Worm (Caenorhabditis elegans) whole organism, L3 larva: Measurements from ENCODE around the gene nhr-269.

Experiments used
- R02D3.7 ChIP-seq: fragments of 150-350 bp; optimal IDR thresholded peaks from 2 replicates; lab custom pipeline; 2014; ENCODE audit warnings: missing biosample characterization, missing genetic modification characterization
- ZK546.5 ChIP-seq: sonication (generic microtip); optimal IDR thresholded peaks from 2 replicates; lab custom pipeline; 2017; ENCODE audit warnings: missing biosample characterization, missing genetic modification characterization
- ama-1 ChIP-seq: fragments of 150-350 bp; optimal IDR thresholded peaks from 2 replicates; lab custom pipeline; 2018
- ceh-16 ChIP-seq: sonication (generic microtip); optimal IDR thresholded peaks from 2 replicates; lab custom pipeline; 2017; ENCODE audit warnings: missing biosample characterization, missing genetic modification characterization
- ceh-28 ChIP-seq: fragments of 150-350 bp; optimal IDR thresholded peaks from 2 replicates; lab custom pipeline; 2014; ENCODE audit warnings: missing biosample characterization, missing genetic modification reagents, missing genetic modification characterization
- ceh-9 ChIP-seq: sonication (generic microtip); optimal IDR thresholded peaks from 2 replicates; lab custom pipeline; 2018; ENCODE audit warnings: missing biosample characterization, missing genetic modification characterization
- egl-27 ChIP-seq: sonication (generic microtip); optimal IDR thresholded peaks from 4 replicates; lab custom pipeline; 2017; ENCODE audit warnings: missing biosample characterization, missing genetic modification reagents, missing genetic modification characterization
- egl-5 ChIP-seq: fragments of 150-350 bp; optimal IDR thresholded peaks from 2 replicates; lab custom pipeline; 2017; ENCODE audit warnings: missing biosample characterization, missing genetic modification reagents, missing genetic modification characterization, inconsistent platforms
- elt-1 ChIP-seq: fragments of 150-350 bp; optimal IDR thresholded peaks from 2 replicates; lab custom pipeline; 2014; ENCODE audit warnings: missing biosample characterization, missing genetic modification characterization
- elt-3 ChIP-seq, 3 experiments: fragments of 150-350 bp in 1 of 3; sonication (generic microtip) in 2 of 3; optimal IDR thresholded peaks; 2 replicates in 2 of 3; 4 replicates in 1 of 3; lab custom pipeline; 2014 to 2017; ENCODE audit warnings: missing biosample characterization in 3 of 3, missing genetic modification characterization in 3 of 3
- fkh-10 ChIP-seq: sonication (generic microtip); optimal IDR thresholded peaks from 2 replicates; lab custom pipeline; 2017; ENCODE audit warnings: missing biosample characterization, missing genetic modification reagents, missing genetic modification characterization
- fkh-2 ChIP-seq: fragments of 150-350 bp; optimal IDR thresholded peaks from 2 replicates; lab custom pipeline; 2014; ENCODE audit warnings: missing biosample characterization, missing genetic modification reagents, missing genetic modification characterization
- lin-15B ChIP-seq: fragments of 150-350 bp; optimal IDR thresholded peaks from 2 replicates; lab custom pipeline; 2014; ENCODE audit warnings: missing biosample characterization, missing genetic modification characterization
- lin-39 ChIP-seq: fragments of 150-350 bp; optimal IDR thresholded peaks from 2 replicates; lab custom pipeline; 2018; ENCODE audit warnings: missing biosample characterization, missing genetic modification reagents, missing genetic modification characterization
- lsy-12 ChIP-seq: sonication (generic microtip); optimal IDR thresholded peaks from 2 replicates; lab custom pipeline; 2016; ENCODE audit warnings: mild to moderate bottlenecking, missing genetic modification characterization, missing compliant biosample characterization
- mdl-1 ChIP-seq: fragments of 150-350 bp; optimal IDR thresholded peaks from 2 replicates; lab custom pipeline; 2014; ENCODE audit warnings: missing biosample characterization, missing genetic modification characterization
- mml-1 ChIP-seq: fragments of 150-350 bp; sonication (generic microtip); optimal IDR thresholded peaks from 3 replicates; lab custom pipeline; 2014; ENCODE audit warnings: missing biosample characterization, missing genetic modification characterization
- nfya-1 ChIP-seq: sonication (generic microtip); optimal IDR thresholded peaks from 2 replicates; lab custom pipeline; 2017; ENCODE audit warnings: missing genetic modification characterization, mild to moderate bottlenecking, missing compliant biosample characterization, antibody characterized with exemption, moderate library complexity; ENCODE audit not compliant: insufficient read depth
- nhr-11 ChIP-seq: fragments of 150-350 bp; optimal IDR thresholded peaks from 2 replicates; lab custom pipeline; 2014; ENCODE audit warnings: missing biosample characterization, missing genetic modification characterization
- nhr-12 ChIP-seq: fragments of 150-350 bp; optimal IDR thresholded peaks from 2 replicates; lab custom pipeline; 2014; ENCODE audit warnings: missing biosample characterization, missing genetic modification characterization
- nhr-23 ChIP-seq: fragments of 150-350 bp; optimal IDR thresholded peaks from 2 replicates; lab custom pipeline; 2014; ENCODE audit warnings: missing biosample characterization, missing genetic modification reagents, missing genetic modification characterization
- nhr-237 ChIP-seq: fragments of 150-350 bp; optimal IDR thresholded peaks from 2 replicates; lab custom pipeline; 2014; ENCODE audit warnings: missing biosample characterization, missing genetic modification characterization
- nhr-25 ChIP-seq: sonication (generic microtip); optimal IDR thresholded peaks from 2 replicates; lab custom pipeline; 2017; ENCODE audit warnings: missing biosample characterization, missing genetic modification characterization
- nhr-28 ChIP-seq: fragments of 150-350 bp; optimal IDR thresholded peaks from 2 replicates; lab custom pipeline; 2014; ENCODE audit warnings: missing biosample characterization, missing genetic modification characterization
- nhr-43 ChIP-seq: sonication (generic microtip); optimal IDR thresholded peaks from 2 replicates; lab custom pipeline; 2016; ENCODE audit warnings: mild to moderate bottlenecking, missing genetic modification characterization, missing compliant biosample characterization; ENCODE audit not compliant: poor library complexity, severe bottlenecking
- nhr-67 ChIP-seq: fragments of 150-350 bp; optimal IDR thresholded peaks from 2 replicates; lab custom pipeline; 2014; ENCODE audit warnings: missing biosample characterization, missing genetic modification characterization
- nhr-76 ChIP-seq: fragments of 150-350 bp; sonication (generic microtip); optimal IDR thresholded peaks from 5 replicates; lab custom pipeline; 2014; ENCODE audit warnings: missing biosample characterization, missing genetic modification characterization
- pha-4 ChIP-seq: fragments of 150-350 bp; optimal IDR thresholded peaks from 2 replicates; lab custom pipeline; 2014; ENCODE audit warnings: missing biosample characterization, missing genetic modification reagents, missing genetic modification characterization
- pqm-1 ChIP-seq: fragments of 150-350 bp; optimal IDR thresholded peaks from 2 replicates; lab custom pipeline; 2017; ENCODE audit warnings: missing biosample characterization, missing genetic modification characterization, inconsistent platforms
- sea-2 ChIP-seq: fragments of 150-350 bp; sonication (generic microtip); optimal IDR thresholded peaks from 4 replicates; lab custom pipeline; 2014; ENCODE audit warnings: missing biosample characterization, missing genetic modification reagents, missing genetic modification characterization
- snpc-4 ChIP-seq: fragments of 150-350 bp; optimal IDR thresholded peaks from 2 replicates; lab custom pipeline; 2014; ENCODE audit warnings: missing biosample characterization, missing genetic modification characterization
- unc-39 ChIP-seq: sonication (generic microtip); optimal IDR thresholded peaks from 4 replicates; lab custom pipeline; 2017; ENCODE audit warnings: missing biosample characterization, missing genetic modification characterization
- zag-1 ChIP-seq: fragments of 150-350 bp; optimal IDR thresholded peaks from 2 replicates; lab custom pipeline; 2014; ENCODE audit warnings: missing biosample characterization, missing genetic modification characterization
- ztf-11 ChIP-seq: fragments of 150-350 bp; optimal IDR thresholded peaks from 2 replicates; lab custom pipeline; 2014; ENCODE audit warnings: missing biosample characterization, missing genetic modification characterization
- ztf-4 ChIP-seq: fragments of 150-350 bp; optimal IDR thresholded peaks from 2 replicates; lab custom pipeline; 2014; ENCODE audit warnings: missing biosample characterization, missing genetic modification characterization

nhr-269 gene

DNA sequence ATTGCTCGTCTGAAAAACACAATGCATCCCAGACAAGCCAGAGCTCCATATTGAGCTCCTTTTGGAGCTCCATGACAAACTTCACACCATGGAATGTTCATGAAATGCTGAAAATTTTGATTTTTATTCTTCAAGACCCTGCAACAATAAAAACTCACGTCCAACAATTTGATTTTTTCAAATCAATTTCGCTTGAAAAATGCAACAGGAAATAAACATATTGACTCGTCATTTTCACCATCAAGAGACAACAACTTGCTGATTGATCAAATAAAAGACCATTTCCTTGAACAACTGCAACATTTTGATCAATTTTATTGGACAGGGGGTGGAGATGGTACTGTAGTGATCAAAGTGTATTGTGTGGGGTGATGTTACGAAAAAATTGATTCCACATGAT is at the start of gene nhr-269:
TSS of gene nhr-269 (minus strand) at position 101 of the 400 bp plus-strand sequence.
- TF ChIP-seq ama-1 (lab: Kevin White, UChicago) (no peak), nfya-1 (tag; lab: Kevin White, UChicago) (no peak), ztf-11 (tag; lab: Kevin White, UChicago) (no peak), elt-3 (tag; optimal IDR thresholded peaks at IDR 0.05; lab: Kevin White, UChicago) (no peak), mml-1 (tag; lab: Kevin White, UChicago) (no peak), ZK546.5 (tag; lab: Kevin White, UChicago) (no peak), nhr-43 (no peak)

DNA sequence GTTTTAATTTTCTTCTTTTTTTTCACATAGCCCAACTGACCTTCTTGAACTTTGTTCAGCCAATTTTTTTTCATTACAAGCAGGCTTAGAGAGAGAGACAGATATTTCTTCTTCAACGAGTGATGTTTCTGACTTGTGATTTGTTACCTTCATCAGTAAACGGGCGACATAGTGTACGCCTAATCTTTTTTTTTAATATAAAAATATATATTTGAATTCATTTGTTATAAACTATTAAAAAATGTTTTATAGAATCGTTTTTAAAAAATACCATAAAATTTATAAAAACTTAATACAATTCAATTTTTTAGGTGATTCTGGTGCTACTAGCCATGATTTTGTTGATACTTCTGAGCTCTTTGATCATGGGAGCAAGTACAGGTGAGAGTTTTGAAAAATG is 48.2 kb upstream of the nhr-269 start, which contains the start of gene T06E6.10:
TSS of gene T06E6.10 (plus strand) at position 301 of the 400 bp plus-strand sequence.
- TF ChIP-seq nhr-25 (tag; lab: Kevin White, UChicago) (no peak), nhr-43 (no peak), ama-1 (lab: Kevin White, UChicago) (no peak), zag-1 (tag; lab: Kevin White, UChicago) (no peak)

DNA sequence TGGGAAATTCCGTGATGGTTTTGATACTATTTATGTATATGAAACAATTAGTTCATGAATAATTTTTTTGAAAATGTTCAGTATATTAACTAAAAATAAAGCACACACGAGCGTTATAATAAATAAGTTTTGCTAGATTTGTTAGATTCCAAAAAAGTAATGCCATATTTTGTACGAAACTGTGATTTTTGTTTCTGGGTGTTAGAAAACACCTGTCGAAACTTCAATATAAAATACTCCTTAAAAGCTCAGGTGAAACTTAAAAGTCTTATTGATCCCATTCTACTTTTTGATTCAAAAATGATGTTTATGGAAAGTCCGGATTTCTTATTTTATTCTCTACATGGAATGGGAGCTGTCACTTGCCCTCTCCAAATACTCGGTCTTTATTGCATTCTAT is 46.3 kb upstream of the nhr-269 start, which contains the start of gene srh-265:
TSS of gene srh-265 (plus strand) at position 301 of the 400 bp plus-strand sequence.
- TF ChIP-seq elt-1 (tag; lab: Kevin White, UChicago) (no peak), nhr-237 (tag; lab: Kevin White, UChicago) (no peak), ceh-28 (tag; lab: Kevin White, UChicago) (no peak), nhr-12 (no peak), ztf-4 (tag; lab: Kevin White, UChicago) (no peak), ceh-9 (no peak), unc-39 (tag; lab: Kevin White, UChicago) (no peak), ztf-11 (tag; lab: Kevin White, UChicago) (no peak), mdl-1 (tag; lab: Kevin White, UChicago) (no peak), pqm-1 (tag; lab: Kevin White, UChicago) (no peak), sea-2 (no peak), fkh-2 (tag; lab: Kevin White, UChicago) (no peak), ceh-16 (tag; lab: Kevin White, UChicago) (no peak), ama-1 (lab: Kevin White, UChicago) (no peak), egl-5 (tag; lab: Kevin White, UChicago) (no peak), elt-3 (tag; optimal IDR thresholded peaks at IDR 0.05; lab: Kevin White, UChicago) (no peak), lin-39 (tag; lab: Kevin White, UChicago) (no peak)

DNA sequence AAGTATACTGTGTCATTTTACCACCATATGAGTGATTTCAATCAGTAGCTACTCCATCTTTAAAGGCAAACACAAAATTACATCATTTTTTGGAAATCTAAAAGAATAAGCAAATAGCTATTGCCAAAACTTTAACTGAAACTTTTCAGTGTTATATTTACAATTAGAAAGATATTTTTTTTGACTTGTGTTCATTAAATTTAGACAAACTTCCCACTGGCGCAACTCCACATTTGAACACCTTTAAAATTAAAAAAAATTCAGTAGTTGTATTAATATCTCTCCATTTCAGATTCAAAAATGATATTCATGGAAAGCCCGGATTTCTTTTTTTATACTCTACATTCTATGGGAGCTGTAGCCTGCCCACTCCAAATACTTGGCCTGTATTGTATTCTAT is 44.2 kb upstream of the nhr-269 start, which contains the start of gene srh-264:
TSS of gene srh-264 (plus strand) at position 301 of the 400 bp plus-strand sequence.
- TF ChIP-seq mdl-1 (tag; lab: Kevin White, UChicago), result no peak
- TF ChIP-seq lin-15B (tag; lab: Kevin White, UChicago), result no peak
- TF ChIP-seq ceh-16 (tag; lab: Kevin White, UChicago), result no peak
- no peak for TF ChIP-seq fkh-10
- TF ChIP-seq nhr-23, result no peak
- no peak for TF ChIP-seq nhr-11 (tag; lab: Kevin White, UChicago)
- no peak for TF ChIP-seq ZK546.5 (tag; lab: Kevin White, UChicago)
- TF ChIP-seq R02D3.7 (tag; lab: Kevin White, UChicago), result no peak
- no peak for TF ChIP-seq egl-27 (tag; lab: Kevin White, UChicago)
- no peak for TF ChIP-seq mml-1 (tag; lab: Kevin White, UChicago)
- no peak for TF ChIP-seq elt-1 (tag; lab: Kevin White, UChicago)
- no peak for TF ChIP-seq snpc-4
- TF ChIP-seq lsy-12 (tag; lab: Kevin White, UChicago), result no peak
- no peak for TF ChIP-seq nhr-12
- no peak for TF ChIP-seq nhr-43
- no peak for TF ChIP-seq zag-1 (tag; lab: Kevin White, UChicago)
- no peak for TF ChIP-seq ztf-4 (tag; lab: Kevin White, UChicago)
- TF ChIP-seq sea-2, result no peak
- TF ChIP-seq pqm-1 (tag; lab: Kevin White, UChicago), result no peak
- TF ChIP-seq pha-4, result no peak

- TF ChIP-seq unc-39 (tag; lab: Kevin White, UChicago) (no peak), ama-1 (lab: Kevin White, UChicago) (no peak), nhr-28 (tag; lab: Kevin White, UChicago) (no peak), nhr-76 (tag; lab: Kevin White, UChicago) (no peak), elt-3 (tag; optimal IDR thresholded peaks at IDR 0.05; lab: Kevin White, UChicago) (no peak), ztf-11 (tag; lab: Kevin White, UChicago) (no peak), nhr-67 (tag; lab: Kevin White, UChicago) (no peak), pha-4 (no peak), ceh-9 (no peak), fkh-10 (no peak), lsy-12 (tag; lab: Kevin White, UChicago) (no peak), nfya-1 (tag; lab: Kevin White, UChicago) (no peak), fkh-2 (tag; lab: Kevin White, UChicago) (no peak), pqm-1 (tag; lab: Kevin White, UChicago) (no peak)
Observed at ce11 chrV:15412625-15413024, 43.0 kb upstream of the nhr-269 start, which contains the start of gene srbc-63. Gene srbc-63 (minus strand): TSS chrV:15412725.
